Worm (Caenorhabditis elegans) whole organism, young adult: ENCODE results near the gene gcy-31.

Source experiments
- F49E8.2 ChIP-seq: sonication (generic microtip); optimal IDR thresholded peaks from 3 replicates; lab custom pipeline; 2017; ENCODE audit warnings: missing genetic modification characterization, mild to moderate bottlenecking, missing compliant biosample characterization, antibody characterized with exemption, moderate library complexity; ENCODE audit not compliant: insufficient read depth
- aptf-2 ChIP-seq: fragments of 200-800 bp; sonication (Bioruptor generic); conservative IDR thresholded peaks from 2 replicates; pipeline ENCODE4 v1.3.6; 2022; ENCODE audit warnings: missing genetic modification reagents, missing genetic modification characterization, missing compliant biosample characterization
- snpc-4 ChIP-seq, 5 experiments: fragments of 150-350 bp in 1 of 5; sonication (generic microtip) in 4 of 5; optimal IDR thresholded peaks; 2 replicates each; lab custom pipeline; 2014 to 2018; ENCODE audit warnings: missing genetic modification characterization in 5 of 5, missing biosample characterization in 3 of 5, antibody characterized with exemption in 2 of 5, mild to moderate bottlenecking in 2 of 5, missing compliant biosample characterization in 2 of 5, missing genotype in 2 of 5, moderate library complexity in 2 of 5, missing genetic modification reagents in 1 of 5

ce11 chrX:2430317-2430716 is 3.0 kb upstream of the gcy-31 start:
- TF ChIP-seq F49E8.2 (tag; lab: Kevin White, UChicago): no peak
- TF ChIP-seq snpc-4 (GFP tag; optimal IDR thresholded peaks at IDR 0.05; lab: Kevin White, UChicago): no peak
- no peak for TF ChIP-seq snpc-4 (tag; optimal IDR thresholded peaks at IDR 0.05; lab: Kevin White, UChicago)
- no peak for TF ChIP-seq aptf-2
